Worm (Caenorhabditis elegans): ENCODE data around the gene wht-4.

Gene wht-4

DNA sequence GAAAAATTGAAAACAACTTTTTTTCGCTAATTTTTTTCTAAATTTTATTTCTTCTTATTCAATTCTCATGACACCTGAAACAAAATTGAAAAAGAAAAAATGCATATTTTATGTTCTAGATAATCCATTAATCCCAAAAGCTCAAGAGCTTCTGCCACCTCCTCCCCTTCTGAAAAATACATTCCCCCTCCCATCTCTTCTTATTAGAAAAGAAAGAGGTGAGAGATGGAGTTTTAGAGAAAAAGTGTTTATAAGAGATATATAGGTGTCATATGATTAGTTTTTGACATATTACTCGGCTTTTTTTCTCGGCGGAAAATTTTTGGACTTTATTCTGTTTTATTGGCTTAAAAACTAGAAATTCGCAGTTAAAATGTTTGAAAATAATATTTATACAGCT, 8.1 kb upstream of the wht-4 start:
- TF ChIP-seq ceh-58 (GFP tag; IDR thresholded peaks at IDR 0.05) = no peak
- no peak for TF ChIP-seq hsf-1 (GFP tag; IDR thresholded peaks at IDR 0.05)
- no peak for TF ChIP-seq ama-1 (optimal IDR thresholded peaks at IDR 0.05)
- TF ChIP-seq ama-1 (GFP tag; optimal IDR thresholded peaks at IDR 0.05) = no peak
- TF ChIP-seq K11D2.4 (GFP tag; IDR thresholded peaks at IDR 0.05) = no peak
- no peak for TF ChIP-seq madf-6 (GFP tag; IDR thresholded peaks at IDR 0.05)
- TF ChIP-seq pha-4 (tag; optimal IDR thresholded peaks at IDR 0.05) = no peak

DNA sequence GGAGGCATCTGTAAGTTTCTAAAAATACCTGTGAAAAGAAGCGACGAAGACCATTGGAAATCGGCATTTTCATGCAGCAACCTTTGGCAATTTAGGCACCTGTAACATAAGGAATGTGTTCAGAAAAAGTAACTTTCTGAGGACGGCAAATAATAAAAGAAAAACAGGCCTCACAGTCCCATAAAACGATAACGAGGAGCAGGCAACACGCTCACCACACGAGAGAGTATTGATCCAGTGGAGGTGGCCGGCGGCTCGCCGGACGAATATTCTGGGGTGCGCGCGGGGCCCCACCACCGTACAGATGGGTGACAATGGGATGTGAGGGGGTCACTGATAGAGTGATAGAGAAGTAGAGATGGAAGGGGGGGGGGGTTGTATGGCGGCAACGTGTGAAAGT, 3.8 kb upstream of the wht-4 start, which contains the start of gene F02E11.3:
F02E11.3 (minus strand) TSS at position 101 of the 400 bp plus-strand sequence.
- TF ChIP-seq zfh-2 (GFP tag; conservative IDR thresholded peaks at IDR 0.05) (0 out of 2 replicates have a peak, but pooled peaks have one; percentile 43), him-1 (tag; optimal IDR thresholded peaks at IDR 0.05) (no peak), hmg-1.2 (GFP tag; IDR thresholded peaks at IDR 0.05) (no peak), hsf-1 (GFP tag; IDR thresholded peaks at IDR 0.05) (no peak), rpc-1 (optimal IDR thresholded peaks at IDR 0.05) (no peak), rpc-1 (tag; optimal IDR thresholded peaks at IDR 0.05) (no peak), cebp-1 (GFP tag; IDR thresholded peaks at IDR 0.05) (no peak), cebp-1 (tag; optimal IDR thresholded peaks at IDR 0.05) (no peak), egrh-3 (GFP tag; IDR thresholded peaks at IDR 0.05) (no peak), let-526 (GFP tag; IDR thresholded peaks at IDR 0.05) (no peak)

- TF ChIP-seq lsl-1 (GFP tag; optimal IDR thresholded peaks at IDR 0.05) (no peak), dpl-1 (GFP tag; optimal IDR thresholded peaks at IDR 0.05) (no peak), ceh-79 (tag; optimal IDR thresholded peaks at IDR 0.05) (no peak), ccch-3 (GFP tag; optimal IDR thresholded peaks at IDR 0.05) (no peak), B0261.1 (tag; optimal IDR thresholded peaks at IDR 0.05) (no peak), bed-2 (GFP tag; IDR thresholded peaks at IDR 0.05) (no peak), unc-130 (GFP tag; optimal IDR thresholded peaks at IDR 0.05) (no peak)
Observed at ce11 chrII:3277686-3278085, 1.0 kb upstream of the wht-4 start, which contains the start of gene F02E11.4. Gene F02E11.4, minus strand, starts transcription at chrII:3277786.

- TF ChIP-seq F37B4.10 (GFP tag; IDR thresholded peaks at IDR 0.05) = no peak
- no peak for TF ChIP-seq Y67H2A.10 (GFP tag; conservative IDR thresholded peaks at IDR 0.05)
- no peak for TF ChIP-seq unc-130 (GFP tag; optimal IDR thresholded peaks at IDR 0.05)
- no peak for TF ChIP-seq F57A8.1 (GFP tag; optimal IDR thresholded peaks at IDR 0.05)
- TF ChIP-seq lin-26 (GFP tag; IDR thresholded peaks at IDR 0.05) = no peak
- no peak for TF ChIP-seq K11D2.4 (GFP tag; IDR thresholded peaks at IDR 0.05)
- no peak for TF ChIP-seq pha-4 (tag; optimal IDR thresholded peaks at IDR 0.05)
- TF ChIP-seq ceh-58 (GFP tag; IDR thresholded peaks at IDR 0.05) = no peak
- TF ChIP-seq Y56A3A.18 (GFP tag; IDR thresholded peaks at IDR 0.05) = no peak
- TF ChIP-seq sea-2 (GFP tag; IDR thresholded peaks at IDR 0.05) = no peak
- TF ChIP-seq F10E7.11 (tag; optimal IDR thresholded peaks at IDR 0.05) = no peak
Observed at ce11 chrII:3282353-3282752, 3.6 kb downstream of the wht-4 start, which contains the start of gene nep-13. Gene nep-13, plus strand, starts transcription at chrII:3282653.

ce11 chrII:3284558-3284957, 5.8 kb downstream of the wht-4 start, which contains the start of gene scl-15:
Gene scl-15, minus strand, starts transcription at chrII:3284658.
- TF ChIP-seq aptf-3 (GFP tag; IDR thresholded peaks at IDR 0.05) (no peak), lsl-1 (GFP tag; optimal IDR thresholded peaks at IDR 0.05) (no peak), attf-6 (GFP tag; IDR thresholded peaks at IDR 0.05) (no peak), lag-1 (GFP tag; IDR thresholded peaks at IDR 0.05) (no peak), snpc-3.4 (tag; optimal IDR thresholded peaks at IDR 0.05) (no peak), lin-40 (tag; optimal IDR thresholded peaks at IDR 0.05) (no peak), F37B4.10 (GFP tag; IDR thresholded peaks at IDR 0.05) (no peak), pha-4 (tag; optimal IDR thresholded peaks at IDR 0.05) (no peak)

Data from whole organism, young adult.